Worm (Caenorhabditis elegans) whole organism, late embryonic: ENCODE data around the gene gnrr-7.

ENCODE experiments used
- C38D4.7 ChIP-seq: fragments of 200-800 bp; sonication (Bioruptor generic); optimal IDR thresholded peaks from 2 replicates; lab custom pipeline; 2018; ENCODE audit warnings: mild to moderate bottlenecking, missing genetic modification characterization, moderate library complexity, missing compliant biosample characterization
- T23F11.4 ChIP-seq: fragments of 200-800 bp; sonication (Bioruptor generic); optimal IDR thresholded peaks from 2 replicates; lab custom pipeline; 2018; ENCODE audit warnings: mild to moderate bottlenecking, missing genetic modification characterization, missing compliant biosample characterization
- Y22D7AL.16 ChIP-seq: sonication (generic microtip); optimal IDR thresholded peaks from 2 replicates; lab custom pipeline; 2016; ENCODE audit warnings: missing genetic modification characterization, missing compliant biosample characterization
- ahr-1 ChIP-seq: sonication (generic microtip); optimal IDR thresholded peaks from 2 replicates; lab custom pipeline; 2016; ENCODE audit warnings: missing genetic modification characterization, missing compliant biosample characterization
- ceh-14 ChIP-seq: sonication (generic microtip); optimal IDR thresholded peaks from 2 replicates; lab custom pipeline; 2016; ENCODE audit warnings: missing genotype, missing genetic modification characterization, missing compliant biosample characterization
- ceh-2 ChIP-seq: sonication (generic microtip); optimal IDR thresholded peaks from 2 replicates; lab custom pipeline; 2016; ENCODE audit warnings: missing genotype, missing genetic modification characterization, missing compliant biosample characterization
- ceh-22 ChIP-seq: sonication (generic microtip); optimal IDR thresholded peaks from 2 replicates; lab custom pipeline; 2017; ENCODE audit warnings: missing biosample characterization, missing genetic modification characterization
- ceh-24 ChIP-seq: sonication (generic microtip); optimal IDR thresholded peaks from 2 replicates; lab custom pipeline; 2016; ENCODE audit warnings: mild to moderate bottlenecking, missing genetic modification characterization, missing compliant biosample characterization
- ceh-30 ChIP-seq: fragments of 150-350 bp; optimal IDR thresholded peaks from 2 replicates; lab custom pipeline; 2014; ENCODE audit warnings: missing biosample characterization, missing genetic modification characterization
- ceh-31 ChIP-seq: sonication (generic microtip); optimal IDR thresholded peaks from 2 replicates; lab custom pipeline; 2016; ENCODE audit warnings: missing genetic modification characterization, missing compliant biosample characterization
- ceh-45 ChIP-seq: fragments of 200-800 bp; sonication (Bioruptor generic); IDR thresholded peaks from 2 replicates; pipeline ENCODE4 v1.3.6; 2022; ENCODE audit warnings: missing genetic modification reagents, missing genetic modification characterization, missing compliant biosample characterization
- ceh-6 ChIP-seq: fragments of 200-800 bp; sonication (Bioruptor generic); optimal IDR thresholded peaks from 2 replicates; lab custom pipeline; 2018; ENCODE audit warnings: mild to moderate bottlenecking, missing genetic modification characterization, missing compliant biosample characterization
- dmd-4 ChIP-seq: sonication (generic microtip); optimal IDR thresholded peaks from 2 replicates; lab custom pipeline; 2016; ENCODE audit warnings: borderline replicate concordance, missing genetic modification characterization, missing compliant biosample characterization
- elt-2 ChIP-seq: sonication (generic microtip); optimal IDR thresholded peaks from 2 replicates; lab custom pipeline; 2016; ENCODE audit warnings: missing genetic modification reagents, missing genetic modification characterization, missing compliant biosample characterization
- elt-4 ChIP-seq: sonication (generic microtip); optimal IDR thresholded peaks from 2 replicates; lab custom pipeline; 2016; ENCODE audit warnings: missing genetic modification characterization, missing compliant biosample characterization
- ets-4 ChIP-seq: sonication (generic microtip); optimal IDR thresholded peaks from 2 replicates; lab custom pipeline; 2016; ENCODE audit warnings: missing genetic modification characterization, missing compliant biosample characterization
- fkh-10 ChIP-seq: fragments of 150-350 bp; optimal IDR thresholded peaks from 2 replicates; lab custom pipeline; 2014; ENCODE audit warnings: missing biosample characterization, missing genetic modification reagents, missing genetic modification characterization
- gmeb-2 ChIP-seq: sonication (generic microtip); optimal IDR thresholded peaks from 2 replicates; lab custom pipeline; 2016; ENCODE audit warnings: missing genetic modification characterization, inconsistent platforms, missing compliant biosample characterization
- hlh-13 ChIP-seq: fragments of 200-800 bp; sonication (Bioruptor generic); optimal IDR thresholded peaks from 2 replicates; lab custom pipeline; 2018; ENCODE audit warnings: mild to moderate bottlenecking, missing genetic modification characterization, missing compliant biosample characterization
- madf-2 ChIP-seq: sonication (generic microtip); optimal IDR thresholded peaks from 2 replicates; lab custom pipeline; 2017; ENCODE audit warnings: missing genetic modification characterization, missing compliant biosample characterization
- nfya-1 ChIP-seq: sonication (generic microtip); optimal IDR thresholded peaks from 2 replicates; lab custom pipeline; 2017; ENCODE audit warnings: missing genetic modification characterization, mild to moderate bottlenecking, missing compliant biosample characterization, antibody characterized with exemption, moderate library complexity
- nhr-11 ChIP-seq: fragments of 150-350 bp; optimal IDR thresholded peaks from 2 replicates; lab custom pipeline; 2014; ENCODE audit warnings: missing biosample characterization, missing genetic modification characterization
- npax-4 ChIP-seq: sonication (generic microtip); optimal IDR thresholded peaks from 2 replicates; lab custom pipeline; 2016; ENCODE audit warnings: missing genetic modification characterization, missing compliant biosample characterization
- odd-2 ChIP-seq: sonication (generic microtip); optimal IDR thresholded peaks from 2 replicates; lab custom pipeline; 2017; ENCODE audit warnings: antibody characterized with exemption, mild to moderate bottlenecking, missing genetic modification characterization, missing compliant biosample characterization
- pat-9 ChIP-seq: fragments of 200-800 bp; sonication (Bioruptor generic); optimal IDR thresholded peaks from 2 replicates; lab custom pipeline; 2018; ENCODE audit warnings: mild to moderate bottlenecking, missing genetic modification characterization, moderate library complexity, missing compliant biosample characterization
- pha-4 ChIP-seq: fragments of 150-350 bp; optimal IDR thresholded peaks from 2 replicates; lab custom pipeline; 2018; ENCODE audit warnings: missing biosample characterization, missing genetic modification reagents, missing genetic modification characterization
- ref-2 ChIP-seq: sonication (generic microtip); optimal IDR thresholded peaks from 2 replicates; lab custom pipeline; 2016; ENCODE audit warnings: missing genetic modification characterization, missing compliant biosample characterization
- sdc-2 ChIP-seq: sonication (generic microtip); optimal IDR thresholded peaks from 2 replicates; lab custom pipeline; 2016; ENCODE audit warnings: missing genotype, missing genetic modification characterization, missing compliant biosample characterization
- sox-4 ChIP-seq: sonication (generic microtip); optimal IDR thresholded peaks from 2 replicates; lab custom pipeline; 2017; ENCODE audit warnings: mild to moderate bottlenecking, missing genetic modification characterization, inconsistent platforms, missing compliant biosample characterization
- unc-3 ChIP-seq, 2 experiments: fragments of 200-800 bp in 1 of 2; sonication (Bioruptor generic) in 1 of 2; sonication (generic microtip) in 1 of 2; conservative IDR thresholded peaks in 1 of 2; optimal IDR thresholded peaks in 1 of 2; 2 replicates each; pipeline versions ENCODE4 v1.3.6 to Lab custom; 2016 to 2022; ENCODE audit warnings: missing compliant biosample characterization in 2 of 2, missing genetic modification characterization in 2 of 2, missing genetic modification reagents in 1 of 2
- unc-86 ChIP-seq: sonication (generic microtip); optimal IDR thresholded peaks from 2 replicates; lab custom pipeline; 2016; ENCODE audit warnings: missing genetic modification characterization, missing compliant biosample characterization

Gene gnrr-7

ce11 chrX:11152720-11153119, 32.9 kb upstream of the gnrr-7 start, which contains the start of the genes C05C9.3 and C05C9.2:
Gene C05C9.3 (minus strand): TSS chrX:11152820.
Gene C05C9.2 (plus strand): TSS chrX:11153065.
- TF ChIP-seq gmeb-2, result no peak
- TF ChIP-seq ahr-1, result no peak
- TF ChIP-seq pha-4 (tag; lab: Kevin White, UChicago), result no peak
- TF ChIP-seq T23F11.4 (GFP tag; lab: Kevin White, UChicago), result no peak
- TF ChIP-seq sox-4, result no peak
- no peak for TF ChIP-seq nhr-11 (tag; lab: Kevin White, UChicago)

- TF ChIP-seq C38D4.7 (no peak), sox-4 (no peak), ref-2 (tag; lab: Kevin White, UChicago) (no peak), ceh-30 (tag; lab: Kevin White, UChicago) (no peak), madf-2 (tag; lab: Kevin White, UChicago) (no peak), gmeb-2 (no peak), ceh-14 (tag; lab: Kevin White, UChicago) (no peak), ets-4 (no peak), elt-2 (tag; lab: Kevin White, UChicago) (no peak), ceh-2 (no peak), ceh-6 (GFP tag; lab: Kevin White, UChicago) (no peak), odd-2 (no peak), dmd-4 (tag; lab: Kevin White, UChicago) (no peak), ceh-24 (no peak)
These were observed 25.1 kb upstream of the gnrr-7 start, which contains the start of gene C05C9.1 for ce11 chrX:11160537-11160936. Gene C05C9.1 (plus strand): TSS chrX:11160837.

ce11 chrX:11162778-11163584, 22.6 kb upstream of the gnrr-7 start:
- TF ChIP-seq elt-2 (tag; lab: Kevin White, UChicago), result no peak
- TF ChIP-seq elt-4, result no peak
- no peak for TF ChIP-seq ceh-22 (tag; lab: Kevin White, UChicago)
- TF ChIP-seq fkh-10 (GFP tag; lab: Kevin White, UChicago), result no peak
- no peak for TF ChIP-seq ceh-31 (tag; lab: Kevin White, UChicago)
- TF ChIP-seq ceh-14 (tag; lab: Kevin White, UChicago), result no peak
- no peak for TF ChIP-seq nfya-1 (tag; lab: Kevin White, UChicago)
- TF ChIP-seq unc-3 (GFP tag; conservative IDR thresholded peaks at IDR 0.05; lab: Robert Waterston, UW), result no peak
- TF ChIP-seq unc-3 (tag; optimal IDR thresholded peaks at IDR 0.05; lab: Kevin White, UChicago), result no peak
- TF ChIP-seq ahr-1, result no peak
- TF ChIP-seq npax-4, result no peak
- TF ChIP-seq Y22D7AL.16, result no peak

ce11 chrX:11178599-11178998, 7.0 kb upstream of the gnrr-7 start, which contains the start of gene gnrr-6:
Gene gnrr-6 (plus strand): TSS chrX:11178899.
- TF ChIP-seq ceh-14 (tag; lab: Kevin White, UChicago) (no peak), unc-86 (tag; lab: Kevin White, UChicago) (no peak), sox-4 (no peak), sdc-2 (tag; lab: Kevin White, UChicago) (no peak), hlh-13 (GFP tag; lab: Kevin White, UChicago) (no peak), pat-9 (tag; lab: Kevin White, UChicago) (no peak), madf-2 (tag; lab: Kevin White, UChicago) (no peak), unc-3 (GFP tag; conservative IDR thresholded peaks at IDR 0.05; lab: Robert Waterston, UW) (no peak), unc-3 (tag; optimal IDR thresholded peaks at IDR 0.05; lab: Kevin White, UChicago) (no peak), ceh-45 (GFP tag; lab: Robert Waterston, UW) (no peak), T23F11.4 (GFP tag; lab: Kevin White, UChicago) (no peak)

ce11 chrX:11189515-11189914, 3.9 kb downstream of the gnrr-7 start, which contains the start of gene F13D2.1:
Gene F13D2.1 (minus strand): TSS chrX:11189615.
- TF ChIP-seq pat-9 (tag; lab: Kevin White, UChicago), result no peak
